Fruit fly (Drosophila melanogaster): Measurements from ENCODE around the gene Dph4.

Dph4 gene

DNA sequence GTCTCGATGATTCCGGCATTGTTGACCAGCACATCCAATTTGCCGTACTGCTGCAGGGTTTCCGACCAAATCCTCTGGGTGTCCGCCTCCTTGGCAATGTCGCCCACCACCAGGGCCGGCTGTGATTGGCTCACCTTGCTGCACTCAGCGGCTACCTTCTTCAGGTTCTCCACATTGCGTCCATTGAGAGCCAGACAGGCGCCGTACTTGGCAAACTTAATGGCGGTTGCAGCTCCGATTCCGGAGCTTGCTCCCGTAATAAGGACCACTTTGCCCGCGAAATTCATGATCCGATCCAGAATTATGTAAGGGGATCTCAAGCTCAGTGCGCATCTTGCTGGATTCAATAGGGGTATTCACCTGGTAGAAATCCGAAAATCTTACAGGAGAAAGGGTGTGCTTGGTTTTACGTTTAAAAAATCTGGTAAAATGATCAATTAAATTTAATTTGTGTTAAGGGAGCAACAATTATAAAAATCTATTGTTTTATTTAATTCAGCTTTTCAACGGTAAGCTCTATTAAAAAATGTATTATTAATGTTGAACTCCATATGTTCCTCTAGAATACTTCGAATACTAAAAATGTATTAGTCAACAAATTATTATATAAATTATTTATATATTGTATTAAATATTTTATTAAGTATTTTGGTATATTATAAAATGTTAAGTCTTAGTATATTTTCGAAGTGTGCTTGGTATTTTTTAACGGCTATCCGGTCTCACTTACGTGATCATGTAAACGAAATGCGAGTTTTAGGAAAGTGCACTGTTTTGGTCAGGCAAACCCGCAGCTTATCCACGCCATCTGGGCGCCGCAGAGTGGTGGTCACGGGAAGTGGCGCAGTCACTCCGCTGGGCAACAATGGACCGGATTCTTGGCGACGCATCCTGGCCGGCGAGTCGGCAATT, 12.8 kb upstream of the Dph4 start, which contains the start of the genes CG31548 and CG12170 (continued):
- TF ChIP-seq CG11695 (GFP tag; IDR thresholded peaks at IDR 0.05) (peak; percentile 66), tgo (GFP tag; IDR thresholded peaks at IDR 0.05) (peak; percentile 43; the same call in 2 of the 3 replicates), Hey (tag; optimal IDR thresholded peaks at IDR 0.05) (no peak), CG9727 (GFP tag; optimal IDR thresholded peaks at IDR 0.05) (peak; percentile 69), E2f2 (GFP tag; IDR thresholded peaks at IDR 0.05) (no peak; the same call in 1 of the 2 replicates), Max (GFP tag; optimal IDR thresholded peaks at IDR 0.05) (no peak), Xrp1 (GFP tag; IDR thresholded peaks at IDR 0.05) (no peak), CG14441 (GFP tag; IDR thresholded peaks at IDR 0.05) (no peak), crc (GFP tag; optimal IDR thresholded peaks at IDR 0.05) (no peak), hkb (optimal IDR thresholded peaks at IDR 0.05) (no peak), hkb (GFP tag; IDR thresholded peaks at IDR 0.05) (peak; percentile 75), CG6683 (GFP tag; optimal IDR thresholded peaks at IDR 0.05) (peak; percentile 34), CG16863 (GFP tag; optimal IDR thresholded peaks at IDR 0.05) (peak; percentile 27), CG5953 (GFP tag; IDR thresholded peaks at IDR 0.05) (peak; percentile 36; the same call in 1 of the 2 replicates), kay (GFP tag; optimal IDR thresholded peaks at IDR 0.05) (no peak), CG10321 (GFP tag; IDR thresholded peaks at IDR 0.05) (no peak), CG17361 (GFP tag; IDR thresholded peaks at IDR 0.05) (peak; percentile 65; the same call in 2 of the 3 replicates), CG8388 (GFP tag; optimal IDR thresholded peaks at IDR 0.05) (peak; percentile 60), tna (GFP tag; IDR thresholded peaks at IDR 0.05; ENCODE audit: partially characterized antibody) (no peak), CG6765 (GFP tag; optimal IDR thresholded peaks at IDR 0.05) (no peak), Adf1 (GFP tag; IDR thresholded peaks at IDR 0.05) (no peak), CG14965 (GFP tag; optimal IDR thresholded peaks at IDR 0.05; ENCODE audit: borderline replicate concordance) (no peak), Hr39 (optimal IDR thresholded peaks at IDR 0.05) (no peak), CG18476 (GFP tag; optimal IDR thresholded peaks at IDR 0.05) (peak; percentile 34), MESR4 (GFP tag; optimal IDR thresholded peaks at IDR 0.05) (peak; percentile 94), psq (GFP tag; optimal IDR thresholded peaks at IDR 0.05) (no peak), br (optimal IDR thresholded peaks at IDR 0.05) (no peak), C15 (GFP tag; IDR thresholded peaks at IDR 0.05) (no peak), CG2129 (GFP tag; IDR thresholded peaks at IDR 0.05; ENCODE audit: partially characterized antibody) (no peak), CG17568 (GFP tag; optimal IDR thresholded peaks at IDR 0.05) (no peak), CG32532 (GFP tag; IDR thresholded peaks at IDR 0.05) (peak; percentile 59; the same call in 1 of the 2 replicates), Lpt (GFP tag; optimal IDR thresholded peaks at IDR 0.05) (no peak), fru (optimal IDR thresholded peaks at IDR 0.05) (no peak), CG17359 (tag; optimal IDR thresholded peaks at IDR 0.05) (peak; percentile 48), HLHmδ (GFP tag; optimal IDR thresholded peaks at IDR 0.05) (no peak), CG15514 (GFP tag; optimal IDR thresholded peaks at IDR 0.05) (peak; percentile 53), ac (GFP tag; optimal IDR thresholded peaks at IDR 0.05) (no peak), Abd-B (GFP tag; optimal IDR thresholded peaks at IDR 0.05) (no peak), Dip2 (GFP tag; IDR thresholded peaks at IDR 0.05) (no peak), onecut (GFP tag; IDR thresholded peaks at IDR 0.05) (no peak), CG10366 (GFP tag; IDR thresholded peaks at IDR 0.05) (peak; percentile 40), CG1647 (GFP tag; optimal IDR thresholded peaks at IDR 0.05) (no peak), Ssrp (tag; optimal IDR thresholded peaks at IDR 0.05) (no peak), ftz-f1 (GFP tag; optimal IDR thresholded peaks at IDR 0.05) (no peak), pho (GFP tag; optimal IDR thresholded peaks at IDR 0.05) (no peak), insv (GFP tag; optimal IDR thresholded peaks at IDR 0.05) (no peak), exex (tag; optimal IDR thresholded peaks at IDR 0.05) (no peak), CG13894 (tag; optimal IDR thresholded peaks at IDR 0.05) (no peak), CG6654 (GFP tag; optimal IDR thresholded peaks at IDR 0.05) (no peak), sd (tag; optimal IDR thresholded peaks at IDR 0.05) (no peak), zfh1 (GFP tag; IDR thresholded peaks at IDR 0.05) (0 out of 3 replicates have a peak, but pooled peaks have one; percentile 43)
